Worm (Caenorhabditis elegans) whole organism, late embryonic: ENCODE data around the gene rpl-6.
A peak's percentile ranks its signal among the peaks of the same experiment; 100 is the strongest.

Experiments
- F13H6.1 ChIP-seq: sonication (generic microtip); optimal IDR thresholded peaks from 2 replicates; lab custom pipeline; 2016; ENCODE audit warnings: missing genetic modification characterization, missing compliant biosample characterization
- K09A11.1 ChIP-seq: sonication (generic microtip); optimal IDR thresholded peaks from 2 replicates; lab custom pipeline; 2017; ENCODE audit warnings: antibody characterized with exemption, mild to moderate bottlenecking, missing genetic modification characterization, missing compliant biosample characterization; ENCODE audit not compliant: insufficient read depth
- T23F11.4 ChIP-seq: fragments of 200-800 bp; sonication (Bioruptor generic); optimal IDR thresholded peaks from 2 replicates; lab custom pipeline; 2018; ENCODE audit warnings: mild to moderate bottlenecking, missing genetic modification characterization, missing compliant biosample characterization
- ceh-14 ChIP-seq: sonication (generic microtip); optimal IDR thresholded peaks from 2 replicates; lab custom pipeline; 2016; ENCODE audit warnings: missing genotype, missing genetic modification characterization, missing compliant biosample characterization
- ceh-18 ChIP-seq: sonication (generic microtip); optimal IDR thresholded peaks from 2 replicates; lab custom pipeline; 2016; ENCODE audit warnings: missing genetic modification characterization, missing compliant biosample characterization
- ceh-2 ChIP-seq: sonication (generic microtip); optimal IDR thresholded peaks from 2 replicates; lab custom pipeline; 2016; ENCODE audit warnings: missing genotype, missing genetic modification characterization, missing compliant biosample characterization
- ceh-22 ChIP-seq: sonication (generic microtip); optimal IDR thresholded peaks from 2 replicates; lab custom pipeline; 2017; ENCODE audit warnings: missing biosample characterization, missing genetic modification characterization
- ceh-31 ChIP-seq: sonication (generic microtip); optimal IDR thresholded peaks from 2 replicates; lab custom pipeline; 2016; ENCODE audit warnings: missing genetic modification characterization, missing compliant biosample characterization
- ceh-34 ChIP-seq: sonication (generic microtip); optimal IDR thresholded peaks from 2 replicates; lab custom pipeline; 2016; ENCODE audit warnings: mild to moderate bottlenecking, missing genetic modification characterization, missing compliant biosample characterization
- ceh-48 ChIP-seq: sonication (generic microtip); optimal IDR thresholded peaks from 2 replicates; lab custom pipeline; 2016; ENCODE audit warnings: missing genetic modification characterization, inconsistent platforms, missing compliant biosample characterization
- che-1 ChIP-seq: sonication (generic microtip); optimal IDR thresholded peaks from 2 replicates; lab custom pipeline; 2016; ENCODE audit warnings: mild to moderate bottlenecking, missing genetic modification characterization, missing compliant biosample characterization
- dmd-4 ChIP-seq: sonication (generic microtip); optimal IDR thresholded peaks from 2 replicates; lab custom pipeline; 2016; ENCODE audit warnings: borderline replicate concordance, missing genetic modification characterization, missing compliant biosample characterization
- dve-1 ChIP-seq: sonication (generic microtip); optimal IDR thresholded peaks from 2 replicates; lab custom pipeline; 2017; ENCODE audit warnings: antibody characterized with exemption, mild to moderate bottlenecking, missing genetic modification characterization, missing compliant biosample characterization
- elt-2 ChIP-seq: sonication (generic microtip); optimal IDR thresholded peaks from 2 replicates; lab custom pipeline; 2016; ENCODE audit warnings: missing genetic modification reagents, missing genetic modification characterization, missing compliant biosample characterization
- ets-4 ChIP-seq: sonication (generic microtip); optimal IDR thresholded peaks from 2 replicates; lab custom pipeline; 2016; ENCODE audit warnings: missing genetic modification characterization, missing compliant biosample characterization
- hlh-13 ChIP-seq: fragments of 200-800 bp; sonication (Bioruptor generic); optimal IDR thresholded peaks from 2 replicates; lab custom pipeline; 2018; ENCODE audit warnings: mild to moderate bottlenecking, missing genetic modification characterization, missing compliant biosample characterization
- hlh-15 ChIP-seq: sonication (generic microtip); optimal IDR thresholded peaks from 2 replicates; lab custom pipeline; 2016; ENCODE audit warnings: missing genetic modification characterization, missing compliant biosample characterization
- hlh-30 ChIP-seq: sonication (generic microtip); optimal IDR thresholded peaks from 2 replicates; lab custom pipeline; 2017; ENCODE audit warnings: antibody characterized with exemption, missing genetic modification characterization, missing compliant biosample characterization; ENCODE audit not compliant: insufficient read depth
- lim-6 ChIP-seq: sonication (generic microtip); optimal IDR thresholded peaks from 2 replicates; lab custom pipeline; 2016; ENCODE audit warnings: missing genetic modification characterization, missing compliant biosample characterization
- lin-11 ChIP-seq: fragments of 200-800 bp; sonication (Bioruptor generic); optimal IDR thresholded peaks from 2 replicates; lab custom pipeline; 2018; ENCODE audit warnings: mild to moderate bottlenecking, missing genetic modification characterization, missing compliant biosample characterization
- mec-3 ChIP-seq: sonication (generic microtip); optimal IDR thresholded peaks from 2 replicates; lab custom pipeline; 2016; ENCODE audit warnings: borderline replicate concordance, missing genetic modification characterization, missing compliant biosample characterization
- nfya-1 ChIP-seq: sonication (generic microtip); optimal IDR thresholded peaks from 2 replicates; lab custom pipeline; 2017; ENCODE audit warnings: missing genetic modification characterization, mild to moderate bottlenecking, missing compliant biosample characterization, antibody characterized with exemption, moderate library complexity
- pha-2 ChIP-seq: sonication (generic microtip); optimal IDR thresholded peaks from 2 replicates; lab custom pipeline; 2017; ENCODE audit warnings: mild to moderate bottlenecking, missing genetic modification characterization, missing compliant biosample characterization
- pros-1 ChIP-seq: fragments of 150-350 bp; optimal IDR thresholded peaks from 2 replicates; lab custom pipeline; 2014; ENCODE audit warnings: missing biosample characterization, missing genetic modification reagents, missing genetic modification characterization
- ref-2 ChIP-seq: sonication (generic microtip); optimal IDR thresholded peaks from 2 replicates; lab custom pipeline; 2016; ENCODE audit warnings: missing genetic modification characterization, missing compliant biosample characterization
- sdc-2 ChIP-seq: sonication (generic microtip); optimal IDR thresholded peaks from 2 replicates; lab custom pipeline; 2016; ENCODE audit warnings: missing genotype, missing genetic modification characterization, missing compliant biosample characterization
- sox-2 ChIP-seq: fragments of 200-800 bp; sonication (Bioruptor generic); IDR thresholded peaks from 2 replicates; pipeline ENCODE4 v1.3.6; 2022; ENCODE audit warnings: missing genetic modification reagents, missing genetic modification characterization, missing compliant biosample characterization
- tbx-2 ChIP-seq: sonication (generic microtip); optimal IDR thresholded peaks from 2 replicates; lab custom pipeline; 2016; ENCODE audit warnings: missing genetic modification characterization, missing compliant biosample characterization
- tbx-7 ChIP-seq: sonication (generic microtip); optimal IDR thresholded peaks from 2 replicates; lab custom pipeline; 2016; ENCODE audit warnings: missing genotype, missing genetic modification characterization, missing compliant biosample characterization
- ttx-3 ChIP-seq: sonication (generic microtip); optimal IDR thresholded peaks from 2 replicates; lab custom pipeline; 2016; ENCODE audit warnings: missing genetic modification reagents, missing genetic modification characterization, missing compliant biosample characterization
- unc-42 ChIP-seq: sonication (generic microtip); optimal IDR thresholded peaks from 2 replicates; lab custom pipeline; 2016; ENCODE audit warnings: missing genotype, missing genetic modification characterization, missing compliant biosample characterization
- unc-55 ChIP-seq: sonication (generic microtip); optimal IDR thresholded peaks from 2 replicates; lab custom pipeline; 2017; ENCODE audit warnings: missing biosample characterization, missing genetic modification reagents, missing genetic modification characterization
- ztf-16 ChIP-seq: sonication (generic microtip); optimal IDR thresholded peaks from 2 replicates; lab custom pipeline; 2017; ENCODE audit warnings: missing genetic modification characterization, missing compliant biosample characterization

The rpl-6 gene

DNA sequence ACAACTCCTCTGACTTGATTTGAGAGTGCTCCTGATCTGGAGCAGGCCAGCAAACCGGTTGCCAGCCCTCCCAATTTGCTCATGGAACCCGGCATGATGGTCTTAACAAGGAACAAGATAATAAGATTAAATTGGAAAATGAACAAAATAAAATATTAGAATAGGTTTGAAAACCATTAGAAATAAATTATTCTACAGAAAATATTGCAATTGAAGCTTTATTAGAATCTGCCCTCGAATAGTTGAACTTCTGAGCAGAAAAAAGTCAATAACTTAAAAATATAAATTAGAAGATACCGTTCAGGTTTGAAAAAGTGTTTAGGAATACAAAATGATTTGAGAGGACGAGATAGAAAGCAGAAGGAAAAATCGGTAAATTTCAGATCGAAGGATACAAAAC, 49.5 kb upstream of the rpl-6 start, which contains the start of gene nuo-4:
TSS of gene nuo-4 (minus strand) at position 101 of the 400 bp plus-strand sequence.
- no peak for TF ChIP-seq che-1
- TF ChIP-seq F13H6.1 (tag; lab: Kevin White, UChicago) = no peak
- TF ChIP-seq ceh-14 (tag; lab: Kevin White, UChicago) = no peak
- no peak for TF ChIP-seq elt-2 (tag; lab: Kevin White, UChicago)
- no peak for TF ChIP-seq dmd-4 (tag; lab: Kevin White, UChicago)

DNA sequence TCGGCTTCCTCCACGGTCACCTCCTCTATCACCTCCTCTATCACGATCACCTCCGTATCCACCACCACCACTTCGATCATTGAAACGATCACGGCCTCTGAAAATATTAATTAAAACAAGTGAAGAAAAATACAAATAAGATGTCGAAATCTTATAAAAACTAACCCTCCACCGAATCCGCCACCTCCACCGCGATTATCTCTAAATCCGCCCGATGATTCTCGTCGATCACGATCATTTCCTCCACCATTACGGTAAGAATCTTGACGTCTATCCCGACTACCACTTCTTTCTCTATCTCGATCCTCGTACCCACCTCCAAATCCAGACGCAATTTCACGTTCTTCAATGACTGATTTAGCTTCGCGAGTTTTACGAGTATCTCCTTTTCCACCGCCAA, 49.0 kb upstream of the rpl-6 start:
- no peak for TF ChIP-seq lim-6 (tag; lab: Kevin White, UChicago)
- no peak for TF ChIP-seq ceh-18 (tag; lab: Kevin White, UChicago)
- no peak for TF ChIP-seq ets-4 (tag; lab: Kevin White, UChicago)
- TF ChIP-seq mec-3 (tag; lab: Kevin White, UChicago) = no peak

DNA sequence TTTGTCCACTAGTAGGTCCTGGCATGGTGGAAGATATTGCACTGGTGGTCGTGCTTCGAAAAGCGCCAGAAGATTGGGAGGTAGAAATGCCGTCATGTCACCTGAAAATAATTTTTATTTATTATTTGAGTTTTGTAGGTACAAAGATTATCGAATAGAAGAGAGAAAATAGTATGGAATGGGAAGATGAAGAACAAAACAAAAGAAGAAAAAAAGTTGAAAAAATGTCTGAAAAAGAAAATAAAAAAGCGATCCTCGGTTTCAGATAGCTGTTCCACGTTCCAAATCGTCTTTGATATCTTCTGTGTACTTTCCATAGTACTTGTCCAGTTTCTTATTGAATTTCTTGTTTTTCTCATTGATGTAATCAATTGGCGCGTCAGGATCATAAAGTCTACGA, 47.2 kb upstream of the rpl-6 start, which contains the start of gene rnp-7:
TSS of gene rnp-7 (minus strand) at position 101 of the 400 bp plus-strand sequence.
- TF ChIP-seq ets-4 (tag; lab: Kevin White, UChicago) (no peak), hlh-15 (tag; lab: Kevin White, UChicago) (no peak), K09A11.1 (tag; lab: Kevin White, UChicago) (no peak), ceh-2 (no peak), che-1 (no peak), dmd-4 (tag; lab: Kevin White, UChicago) (no peak), F13H6.1 (tag; lab: Kevin White, UChicago) (no peak), unc-55 (GFP tag; lab: Kevin White, UChicago) (no peak), lin-11 (no peak), hlh-13 (GFP tag; lab: Kevin White, UChicago) (no peak), T23F11.4 (GFP tag; lab: Kevin White, UChicago) (no peak), pha-2 (tag; lab: Kevin White, UChicago) (no peak), tbx-7 (no peak), ceh-22 (tag; lab: Kevin White, UChicago) (no peak), ztf-16 (no peak), sox-2 (no peak)

DNA sequence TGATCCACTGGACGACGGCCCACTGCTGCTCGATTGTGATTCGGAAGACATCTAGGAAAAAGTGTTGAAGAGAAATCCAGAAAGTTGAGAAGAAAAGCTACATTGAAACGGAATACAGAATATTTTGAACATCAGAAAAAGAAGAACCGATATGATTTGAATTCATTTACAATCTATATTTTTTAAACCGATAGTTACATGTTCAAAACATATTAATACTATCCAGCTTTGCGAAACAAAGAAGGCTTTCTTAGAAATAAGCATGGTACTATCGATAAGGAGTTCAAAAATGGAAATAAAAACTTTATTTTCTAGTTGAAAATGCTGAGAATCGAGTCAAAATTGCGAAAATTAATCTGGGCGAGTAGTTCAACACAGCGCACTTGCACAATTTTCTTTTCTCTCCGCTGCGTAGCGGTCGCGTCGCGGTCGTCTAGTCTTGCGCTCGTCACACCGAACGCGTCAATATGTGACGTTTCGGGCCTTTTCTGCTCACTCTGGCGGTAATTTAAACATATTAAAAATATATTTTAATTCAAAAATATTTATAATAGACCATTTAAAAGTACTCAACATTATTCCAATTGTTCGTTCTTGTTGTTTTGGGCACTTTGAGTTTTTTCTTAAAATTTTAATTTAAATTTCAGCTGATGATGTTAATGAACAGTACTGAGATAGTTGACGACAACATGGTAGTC, 46.0 kb upstream of the rpl-6 start, which contains the start of the genes syf-2 and K04G7.1:
TSS of gene syf-2 (minus strand) at position 51 of the 698 bp plus-strand sequence.
TSS of gene K04G7.1 (plus strand) at position 648 of the 698 bp plus-strand sequence.
- peak; percentile 57 for TF ChIP-seq ceh-34 (tag; lab: Kevin White, UChicago)
- TF ChIP-seq ttx-3 (tag; lab: Kevin White, UChicago) = no peak
- peak; percentile 5 for TF ChIP-seq pros-1 (tag; lab: Kevin White, UChicago)
- TF ChIP-seq hlh-30 (tag; lab: Kevin White, UChicago) = peak; percentile 70
- peak; percentile 25 for TF ChIP-seq ztf-16
- TF ChIP-seq ceh-14 (tag; lab: Kevin White, UChicago) = peak; percentile 68
- peak; percentile 8 for TF ChIP-seq ceh-48 (tag; lab: Kevin White, UChicago)
- TF ChIP-seq ceh-31 (tag; lab: Kevin White, UChicago) = peak; percentile 71
- TF ChIP-seq ceh-18 (tag; lab: Kevin White, UChicago) = peak; percentile 26
- TF ChIP-seq nfya-1 (tag; lab: Kevin White, UChicago) = peak; percentile 78
- no peak for TF ChIP-seq sdc-2 (tag; lab: Kevin White, UChicago)
- peak; percentile 28 for TF ChIP-seq ref-2
- TF ChIP-seq unc-42 = peak; percentile 64
- TF ChIP-seq K09A11.1 (tag; lab: Kevin White, UChicago) = peak; percentile 42
- no peak for TF ChIP-seq ets-4 (tag; lab: Kevin White, UChicago)
- TF ChIP-seq dve-1 (tag; lab: Kevin White, UChicago) = peak; percentile 53
- peak; percentile 76 for TF ChIP-seq unc-55 (GFP tag; lab: Kevin White, UChicago)
- TF ChIP-seq elt-2 (tag; lab: Kevin White, UChicago) = peak; percentile 70
- TF ChIP-seq tbx-2 (tag; lab: Kevin White, UChicago) = peak; percentile 72
- TF ChIP-seq T23F11.4 (GFP tag; lab: Kevin White, UChicago) = no peak
